Worm (Caenorhabditis elegans) whole organism, L3 larva: Measurements from ENCODE around the gene Y82E9BR.22.
"Not testable (repeated sequence)": the region's sequence is repeated elsewhere in the genome, so short reads cannot be mapped to it uniquely, and the experiment has no call there.

Source experiments
- aly-2 ChIP-seq: fragments of 150-350 bp; optimal IDR thresholded peaks from 2 replicates; lab custom pipeline; 2014; ENCODE audit warnings: missing biosample characterization, missing genetic modification characterization
- fkh-10 ChIP-seq: sonication (generic microtip); optimal IDR thresholded peaks from 2 replicates; lab custom pipeline; 2017; ENCODE audit warnings: missing biosample characterization, missing genetic modification reagents, missing genetic modification characterization
- hmg-11 ChIP-seq: sonication (generic microtip); optimal IDR thresholded peaks from 2 replicates; lab custom pipeline; 2016; ENCODE audit warnings: missing genetic modification characterization, missing compliant biosample characterization
- jun-1 ChIP-seq: fragments of 150-350 bp; optimal IDR thresholded peaks from 2 replicates; lab custom pipeline; 2014; ENCODE audit warnings: missing biosample characterization, missing genetic modification reagents, missing genetic modification characterization
- nhr-12 ChIP-seq: fragments of 150-350 bp; optimal IDR thresholded peaks from 2 replicates; lab custom pipeline; 2014; ENCODE audit warnings: missing biosample characterization, missing genetic modification characterization
- nhr-237 ChIP-seq: fragments of 150-350 bp; optimal IDR thresholded peaks from 2 replicates; lab custom pipeline; 2014; ENCODE audit warnings: missing biosample characterization, missing genetic modification characterization
- nhr-28 ChIP-seq: fragments of 150-350 bp; optimal IDR thresholded peaks from 2 replicates; lab custom pipeline; 2014; ENCODE audit warnings: missing biosample characterization, missing genetic modification characterization
- nhr-77 ChIP-seq: fragments of 150-350 bp; optimal IDR thresholded peaks from 2 replicates; lab custom pipeline; 2014; ENCODE audit warnings: missing biosample characterization, missing genetic modification characterization
- pqm-1 ChIP-seq: fragments of 150-350 bp; optimal IDR thresholded peaks from 2 replicates; lab custom pipeline; 2017; ENCODE audit warnings: missing biosample characterization, missing genetic modification characterization, inconsistent platforms
- sea-2 ChIP-seq: fragments of 150-350 bp; sonication (generic microtip); optimal IDR thresholded peaks from 4 replicates; lab custom pipeline; 2014; ENCODE audit warnings: missing biosample characterization, missing genetic modification reagents, missing genetic modification characterization
- skn-1 ChIP-seq: fragments of 150-350 bp; optimal IDR thresholded peaks from 2 replicates; lab custom pipeline; 2014; ENCODE audit warnings: missing biosample characterization, missing genetic modification characterization
- snpc-4 ChIP-seq: fragments of 150-350 bp; optimal IDR thresholded peaks from 2 replicates; lab custom pipeline; 2014; ENCODE audit warnings: missing biosample characterization, missing genetic modification characterization
- unc-39 ChIP-seq: sonication (generic microtip); optimal IDR thresholded peaks from 4 replicates; lab custom pipeline; 2017; ENCODE audit warnings: missing biosample characterization, missing genetic modification characterization

DNA sequence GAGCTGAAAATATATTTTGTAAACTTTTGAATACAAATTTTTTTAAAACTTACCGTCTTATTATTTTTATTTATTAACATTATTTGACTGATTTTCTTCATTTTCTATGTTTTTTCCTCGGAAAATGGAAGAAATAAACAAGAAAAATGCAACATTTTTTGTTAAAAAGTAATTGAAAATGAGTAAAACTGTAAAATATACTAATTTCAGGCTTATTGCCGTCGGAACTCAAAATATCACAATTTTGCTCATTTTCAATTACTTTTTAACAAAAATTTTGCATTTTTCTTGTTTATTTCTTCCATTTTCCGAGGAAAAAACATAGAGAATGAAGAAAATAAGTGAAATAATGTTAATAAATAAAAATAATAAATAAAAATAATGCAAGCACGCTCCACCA lies 33.5 kb downstream of the Y82E9BR.22 start, which contains the start of gene Y82E9BR.10:
- not testable (repeated sequence) for TF ChIP-seq fkh-10 (GFP tag; lab: Kevin White, UChicago); skn-1; hmg-11 (tag; lab: Kevin White, UChicago); sea-2; aly-2 (tag; lab: Kevin White, UChicago); unc-39 (tag; lab: Kevin White, UChicago); nhr-237 (tag; lab: Kevin White, UChicago); jun-1 (tag; lab: Kevin White, UChicago); nhr-28 (tag; lab: Kevin White, UChicago); snpc-4 (tag; lab: Kevin White, UChicago); nhr-12; nhr-77 (tag; lab: Kevin White, UChicago); pqm-1
